Fruit fly (Drosophila melanogaster) whole organism, adult: ENCODE measurements around the gene CG34408.

ENCODE experiments used
- CG33017 ChIP-seq: fragments of 200-800 bp; sonication (Bioruptor generic); optimal IDR thresholded peaks from 2 replicates; lab custom pipeline; 2018; ENCODE audit warnings: missing biosample characterization, mild to moderate bottlenecking, missing genetic modification characterization, moderate library complexity
- CG5204 ChIP-seq: fragments of 200-800 bp; sonication (Bioruptor generic); optimal IDR thresholded peaks from 2 replicates; lab custom pipeline; 2016; ENCODE audit warnings: missing biosample characterization, missing genetic modification characterization
- ovo ChIP-seq: fragments of 200-800 bp; sonication (Bioruptor generic); optimal IDR thresholded peaks from 2 replicates; lab custom pipeline; 2016; ENCODE audit warnings: missing biosample characterization, missing genetic modification characterization
- pad ChIP-seq: fragments of 200-800 bp; sonication (Bioruptor generic); optimal IDR thresholded peaks from 3 replicates; lab custom pipeline; 2017; ENCODE audit warnings: missing biosample characterization, missing genetic modification characterization, mild to moderate bottlenecking, moderate library complexity, missing genetic modification reagents
- tj ChIP-seq: fragments of 200-800 bp; sonication (Bioruptor generic); optimal IDR thresholded peaks from 3 replicates; lab custom pipeline; 2017; ENCODE audit warnings: missing biosample characterization, mild to moderate bottlenecking, missing genetic modification characterization, moderate library complexity

DNA sequence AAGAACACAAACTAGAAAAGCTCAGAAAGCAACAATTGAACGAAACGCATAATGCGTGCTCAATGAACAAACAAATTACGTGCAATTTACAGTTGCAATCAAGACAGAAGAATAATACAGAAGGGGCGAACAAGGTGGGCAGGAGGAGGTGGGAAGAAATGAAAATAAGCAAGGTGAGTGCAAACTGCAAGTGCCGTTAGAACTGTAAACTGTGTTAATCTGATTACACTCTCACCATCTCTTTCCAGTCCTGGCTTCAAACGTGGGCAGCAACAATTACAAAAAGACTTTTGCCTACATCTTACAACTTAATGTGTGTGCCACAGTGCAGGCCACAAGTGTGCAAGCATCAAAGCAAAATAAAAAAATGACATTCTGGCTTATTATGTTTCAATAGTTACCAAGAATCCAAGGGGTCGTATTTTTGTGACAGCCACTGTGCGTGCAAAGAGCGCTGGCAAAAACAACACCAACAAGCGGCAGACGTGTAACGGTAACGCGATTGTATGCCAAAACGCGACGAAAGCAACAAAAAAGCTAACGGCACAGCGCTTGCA is 9.5 kb upstream of the CG34408 start:
- TF ChIP-seq CG33017 (no peak), pad (GFP tag; lab: Kevin White, UChicago) (peak; percentile 85), CG5204 (no peak), ovo (peak; percentile 70), tj (no peak)
